Fruit fly (Drosophila melanogaster) whole organism, embryonic: Measurements from ENCODE around the gene GluClalpha.

Source experiments
- Bgb ChIP-seq: fragments of 200-800 bp; sonication (Bioruptor generic); IDR thresholded peaks from 2 replicates; pipeline ENCODE4 v1.3.6; 2022; ENCODE audit warnings: missing biosample characterization, missing genetic modification characterization; ENCODE audit not compliant: partially characterized antibody
- Bteb2 ChIP-seq: fragments of 200-800 bp; sonication (Bioruptor generic); optimal IDR thresholded peaks from 2 replicates; lab custom pipeline; 2016; ENCODE audit warnings: missing biosample characterization, missing genetic modification characterization
- CG10267 ChIP-seq: fragments of 200-800 bp; sonication (Bioruptor generic); optimal IDR thresholded peaks from 2 replicates; lab custom pipeline; 2018; ENCODE audit warnings: missing biosample characterization, mild to moderate bottlenecking, missing genetic modification characterization, moderate library complexity
- CG10462 ChIP-seq: fragments of 200-800 bp; sonication (Bioruptor generic); optimal IDR thresholded peaks from 2 replicates; lab custom pipeline; 2016; ENCODE audit warnings: missing biosample characterization, missing genetic modification characterization
- CG11085 ChIP-seq: fragments of 200-800 bp; sonication (Bioruptor generic); IDR thresholded peaks from 2 replicates; pipeline ENCODE4 v1.3.6; 2022; ENCODE audit warnings: missing biosample characterization, missing genetic modification characterization
- CG12659 ChIP-seq: fragments of 200-800 bp; sonication (Bioruptor generic); optimal IDR thresholded peaks from 3 replicates; lab custom pipeline; 2017; ENCODE audit warnings: mild to moderate bottlenecking, missing biosample characterization, missing genetic modification reagents, missing genetic modification characterization
- CG13624 ChIP-seq: fragments of 200-800 bp; sonication (Bioruptor generic); optimal IDR thresholded peaks from 2 replicates; lab custom pipeline; 2016; ENCODE audit warnings: missing biosample characterization, missing genetic modification characterization
- CG14050 ChIP-seq: fragments of 200-800 bp; sonication (Bioruptor generic); IDR thresholded peaks from 3 replicates; pipeline ENCODE4 v1.3.6; 2022; ENCODE audit warnings: missing biosample characterization, missing genetic modification characterization
- CG15269 ChIP-seq: fragments of 200-800 bp; sonication (Bioruptor generic); optimal IDR thresholded peaks from 2 replicates; lab custom pipeline; 2018; ENCODE audit warnings: missing biosample characterization, mild to moderate bottlenecking, missing genetic modification characterization, moderate library complexity
- CG15479 ChIP-seq: fragments of 200-800 bp; sonication (Bioruptor generic); optimal IDR thresholded peaks from 3 replicates; lab custom pipeline; 2019; ENCODE audit warnings: missing biosample characterization, mild to moderate bottlenecking, missing genetic modification characterization, moderate library complexity
- CG17186 ChIP-seq: fragments of 200-800 bp; sonication (Bioruptor generic); optimal IDR thresholded peaks from 3 replicates; lab custom pipeline; 2017; ENCODE audit warnings: missing biosample characterization, missing genetic modification reagents, missing genetic modification characterization
- CG1832 ChIP-seq: fragments of 200-800 bp; sonication (Bioruptor generic); optimal IDR thresholded peaks from 2 replicates; lab custom pipeline; 2017; ENCODE audit warnings: missing biosample characterization, mild to moderate bottlenecking, missing genetic modification characterization, inconsistent platforms
- CG2116 ChIP-seq: fragments of 200-800 bp; sonication (Bioruptor generic); optimal IDR thresholded peaks from 3 replicates; lab custom pipeline; 2018; ENCODE audit warnings: missing biosample characterization, mild to moderate bottlenecking, missing genetic modification characterization
- CG30403 ChIP-seq: fragments of 200-800 bp; sonication (Bioruptor generic); optimal IDR thresholded peaks from 3 replicates; lab custom pipeline; 2016; ENCODE audit warnings: missing biosample characterization, missing genetic modification characterization
- CG31365 ChIP-seq: fragments of 200-800 bp; sonication (Bioruptor generic); optimal IDR thresholded peaks from 2 replicates; lab custom pipeline; 2018; ENCODE audit warnings: missing biosample characterization, mild to moderate bottlenecking, missing genetic modification characterization
- CG34224 ChIP-seq: fragments of 200-800 bp; sonication (Bioruptor generic); IDR thresholded peaks from 3 replicates; pipeline ENCODE4 v1.3.6; 2022; ENCODE audit warnings: missing biosample characterization, missing genetic modification characterization; ENCODE audit not compliant: partially characterized antibody
- CG7839 ChIP-seq: fragments of 200-800 bp; sonication (Bioruptor generic); optimal IDR thresholded peaks from 3 replicates; lab custom pipeline; 2018; ENCODE audit warnings: missing biosample characterization, mild to moderate bottlenecking, missing genetic modification characterization, moderate library complexity
- CG7987 ChIP-seq: fragments of 200-800 bp; sonication (Bioruptor generic); optimal IDR thresholded peaks from 2 replicates; lab custom pipeline; 2018; ENCODE audit warnings: missing biosample characterization, mild to moderate bottlenecking, missing genetic modification characterization, moderate library complexity
- CG9437 ChIP-seq: fragments of 200-800 bp; sonication (Bioruptor generic); optimal IDR thresholded peaks from 2 replicates; lab custom pipeline; 2018; ENCODE audit warnings: missing biosample characterization, mild to moderate bottlenecking, missing genetic modification characterization
- CG9817 ChIP-seq: fragments of 200-800 bp; sonication (Bioruptor generic); optimal IDR thresholded peaks from 2 replicates; lab custom pipeline; 2018; ENCODE audit warnings: missing biosample characterization, mild to moderate bottlenecking, missing genetic modification characterization, moderate library complexity
- Dbx ChIP-seq: fragments of 200-800 bp; sonication (Bioruptor generic); IDR thresholded peaks from 3 replicates; pipeline ENCODE4 v1.3.6; 2022; ENCODE audit warnings: missing biosample characterization, missing genetic modification characterization
- Deaf1 ChIP-seq: fragments of 200-800 bp; optimal IDR thresholded peaks from 3 replicates; lab custom pipeline; 2019; ENCODE audit warnings: missing biosample characterization, mild to moderate bottlenecking, missing genetic modification characterization, moderate library complexity
- Dll ChIP-seq: fragments of 200-800 bp; sonication (Bioruptor generic); IDR thresholded peaks from 4 replicates; pipeline ENCODE4 v1.3.6; 2022; ENCODE audit warnings: missing biosample characterization, missing genetic modification characterization; ENCODE audit not compliant: partially characterized antibody
- E2f1 ChIP-seq: fragments of 200-800 bp; sonication (Bioruptor generic); IDR thresholded peaks from 2 replicates; pipeline ENCODE4 v1.3.6; 2022; ENCODE audit warnings: missing biosample characterization, missing genetic modification characterization
- Hand ChIP-seq: fragments of 200-800 bp; sonication (Bioruptor generic); optimal IDR thresholded peaks from 2 replicates; lab custom pipeline; 2017; ENCODE audit warnings: mild to moderate bottlenecking, missing biosample characterization, missing genetic modification reagents, missing genetic modification characterization
- Hr39 ChIP-seq: fragments of >200 bp; optimal IDR thresholded peaks from 2 replicates; lab custom pipeline; 2017
- Kr ChIP-seq: fragments of 200-800 bp; sonication (Bioruptor generic); optimal IDR thresholded peaks from 2 replicates; lab custom pipeline; 2017; ENCODE audit warnings: missing biosample characterization, mild to moderate bottlenecking, missing genetic modification characterization
- MESR4 ChIP-seq: fragments of 200-800 bp; sonication (Bioruptor generic); optimal IDR thresholded peaks from 2 replicates; lab custom pipeline; 2018; ENCODE audit warnings: missing biosample characterization, mild to moderate bottlenecking, missing genetic modification characterization, moderate library complexity
- NK7.1 ChIP-seq: fragments of 200-800 bp; sonication (Bioruptor generic); optimal IDR thresholded peaks from 3 replicates; lab custom pipeline; 2016; ENCODE audit warnings: missing biosample characterization, missing genetic modification characterization
- Oaz ChIP-seq: fragments of 200-800 bp; sonication (Bioruptor generic); IDR thresholded peaks from 2 replicates; pipeline ENCODE4 v1.3.6; 2022; ENCODE audit warnings: missing biosample characterization, missing genetic modification characterization
- Rx ChIP-seq: fragments of 200-800 bp; sonication (Bioruptor generic); IDR thresholded peaks from 2 replicates; pipeline ENCODE4 v1.3.6; 2022; ENCODE audit warnings: missing biosample characterization, missing genetic modification characterization
- aop ChIP-seq: fragments of 200-800 bp; sonication (Bioruptor generic); IDR thresholded peaks from 2 replicates; pipeline ENCODE4 v1.3.6; 2022; ENCODE audit warnings: missing biosample characterization, missing genetic modification characterization
- ase ChIP-seq: fragments of 200-800 bp; sonication (Bioruptor generic); IDR thresholded peaks from 3 replicates; pipeline ENCODE4 v1.3.6; 2022; ENCODE audit warnings: missing biosample characterization, missing genetic modification characterization
- crp ChIP-seq, 2 experiments: fragments of 200-800 bp; sonication (Bioruptor generic); optimal IDR thresholded peaks; 2 replicates in 1 of 2; 3 replicates in 1 of 2; lab custom pipeline; 2017; ENCODE audit warnings: missing biosample characterization in 2 of 2, missing genetic modification characterization in 2 of 2, mild to moderate bottlenecking in 1 of 2, moderate library complexity in 1 of 2
- disco-r ChIP-seq: fragments of 200-800 bp; sonication (Bioruptor generic); optimal IDR thresholded peaks from 2 replicates; lab custom pipeline; 2016; ENCODE audit warnings: missing biosample characterization, missing genetic modification characterization
- en ChIP-seq: fragments of 200-800 bp; sonication (Bioruptor generic); optimal IDR thresholded peaks from 2 replicates; lab custom pipeline; 2016; ENCODE audit warnings: missing biosample characterization, missing genetic modification characterization
- eve ChIP-seq, 2 experiments: fragments of >200 bp; optimal IDR thresholded peaks; 2 replicates each; lab custom pipeline; 2017; ENCODE audit warnings: missing biosample characterization in 2 of 2, missing genetic modification characterization in 2 of 2
- gt ChIP-seq: fragments of 200-800 bp; sonication (Bioruptor generic); IDR thresholded peaks from 2 replicates; pipeline ENCODE4 v1.3.6; 2022; ENCODE audit warnings: missing biosample characterization, missing genetic modification characterization
- lab ChIP-seq: fragments of 200-800 bp; sonication (Bioruptor generic); optimal IDR thresholded peaks from 3 replicates; lab custom pipeline; 2017; ENCODE audit warnings: missing biosample characterization, missing genetic modification characterization, mild to moderate bottlenecking, moderate library complexity, missing genetic modification reagents
- lola ChIP-seq, 3 experiments: fragments of >200 bp in 2 of 3; fragments of 200-800 bp in 1 of 3; sonication (Bioruptor generic) in 1 of 3; optimal IDR thresholded peaks; 2 replicates each; lab custom pipeline; 2017 to 2019; ENCODE audit warnings: missing biosample characterization in 3 of 3, missing genetic modification characterization in 3 of 3, mild to moderate bottlenecking in 1 of 3, moderate library complexity in 1 of 3
- nau ChIP-seq: fragments of 200-800 bp; sonication (Bioruptor generic); optimal IDR thresholded peaks from 3 replicates; lab custom pipeline; 2017; ENCODE audit warnings: missing biosample characterization, mild to moderate bottlenecking, missing genetic modification characterization, missing genetic modification reagents
- nom ChIP-seq: fragments of 200-800 bp; sonication (Bioruptor generic); optimal IDR thresholded peaks from 2 replicates; lab custom pipeline; 2017; ENCODE audit warnings: missing biosample characterization, missing genetic modification characterization, mild to moderate bottlenecking, moderate library complexity, missing genetic modification reagents
- ranshi ChIP-seq: fragments of 200-800 bp; sonication (Bioruptor generic); IDR thresholded peaks from 2 replicates; pipeline ENCODE4 v1.3.6; 2022; ENCODE audit warnings: missing biosample characterization, missing genetic modification characterization
- sc ChIP-seq, 3 experiments: fragments of >200 bp in 2 of 3; fragments of 200-800 bp in 1 of 3; sonication (Bioruptor generic) in 1 of 3; optimal IDR thresholded peaks; 2 replicates in 2 of 3; 3 replicates in 1 of 3; lab custom pipeline; 2017; ENCODE audit warnings: mild to moderate bottlenecking in 1 of 3, missing biosample characterization in 1 of 3, missing genetic modification characterization in 1 of 3, missing genetic modification reagents in 1 of 3
- schlank ChIP-seq: fragments of 200-800 bp; sonication (Bioruptor generic); optimal IDR thresholded peaks from 2 replicates; lab custom pipeline; 2018; ENCODE audit warnings: missing biosample characterization, mild to moderate bottlenecking, missing genetic modification characterization
- scrt ChIP-seq: fragments of 200-800 bp; sonication (Bioruptor generic); optimal IDR thresholded peaks from 2 replicates; lab custom pipeline; 2018; ENCODE audit warnings: missing biosample characterization, mild to moderate bottlenecking, missing genetic modification characterization, moderate library complexity
- sens-2 ChIP-seq: fragments of 200-800 bp; sonication (Bioruptor generic); IDR thresholded peaks from 2 replicates; pipeline ENCODE4 v1.3.6; 2022; ENCODE audit warnings: missing biosample characterization, missing genetic modification characterization
- slbo ChIP-seq: fragments of 200-800 bp; sonication (Bioruptor generic); IDR thresholded peaks from 2 replicates; pipeline ENCODE4 v1.3.6; 2022; ENCODE audit warnings: missing biosample characterization, missing genetic modification characterization
- so ChIP-seq: fragments of 200-800 bp; sonication (Bioruptor generic); IDR thresholded peaks from 3 replicates; pipeline ENCODE4 v1.3.6; 2022; ENCODE audit warnings: missing biosample characterization, missing genetic modification characterization
- vvl ChIP-seq: fragments of 200-800 bp; sonication (Bioruptor generic); IDR thresholded peaks from 2 replicates; pipeline ENCODE4 v1.3.6; 2022; ENCODE audit warnings: missing biosample characterization, missing genetic modification characterization
- wdn ChIP-seq: fragments of 200-800 bp; sonication (Bioruptor generic); IDR thresholded peaks from 2 replicates; pipeline ENCODE4 v1.3.6; 2022; ENCODE audit warnings: missing biosample characterization, missing genetic modification characterization

GluClalpha gene

DNA sequence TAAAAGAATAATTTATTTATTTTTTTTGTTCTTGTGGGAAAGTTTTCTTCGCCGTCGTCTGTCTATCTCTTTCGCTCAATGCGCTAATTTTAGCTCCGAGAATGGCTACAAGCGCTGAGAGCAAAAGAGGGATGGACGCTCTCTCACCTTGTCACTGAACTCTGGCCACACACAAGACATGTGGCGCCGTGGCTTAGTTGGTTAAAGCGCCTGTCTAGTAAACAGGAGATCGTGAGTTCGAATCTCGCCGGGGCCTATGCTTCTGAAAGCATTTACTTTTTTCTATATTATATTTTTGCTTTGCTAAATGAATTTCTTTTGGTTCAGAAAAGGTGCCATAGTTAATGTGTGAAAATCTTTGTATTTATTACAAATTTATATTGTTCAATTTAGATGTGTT lies 72.0 kb downstream of the GluClalpha start (continued):
- TF ChIP-seq schlank: no peak
- peak; percentile 13 for TF ChIP-seq CG1832 (GFP tag; lab: Kevin White, UChicago)
- no peak for TF ChIP-seq ranshi
- no peak for TF ChIP-seq CG30403 (GFP tag; lab: Kevin White, UChicago)
- TF ChIP-seq Kr (GFP tag; lab: Kevin White, UChicago): no peak
- TF ChIP-seq CG14050 (GFP tag; lab: Robert Waterston, UW): no peak
- TF ChIP-seq Rx (GFP tag; lab: Robert Waterston, UW): no peak
- no peak for TF ChIP-seq gt
- no peak for TF ChIP-seq CG17186 (GFP tag; lab: Kevin White, UChicago)
- no peak for TF ChIP-seq CG13624 (GFP tag; lab: Kevin White, UChicago)
- TF ChIP-seq vvl (GFP tag; lab: Robert Waterston, UW): peak; percentile 23; the same call in 1 of the 2 replicates
- no peak for TF ChIP-seq CG10267 (tag; lab: Kevin White, UChicago)
- TF ChIP-seq Hr39 (lab: Kevin White, UChicago): no peak
- TF ChIP-seq slbo: no peak
- no peak for TF ChIP-seq sc (optimal IDR thresholded peaks at IDR 0.05; lab: Kevin White, UChicago)
- no peak for TF ChIP-seq sc (GFP tag; optimal IDR thresholded peaks at IDR 0.05; lab: Kevin White, UChicago)
- no peak for TF ChIP-seq CG10462 (GFP tag; lab: Kevin White, UChicago)
- no peak for TF ChIP-seq CG7987
- TF ChIP-seq en (GFP tag; lab: Kevin White, UChicago): no peak
- no peak for TF ChIP-seq lola (GFP tag; optimal IDR thresholded peaks at IDR 0.05; lab: Kevin White, UChicago)
- TF ChIP-seq CG2116 (GFP tag; lab: Kevin White, UChicago): no peak
- TF ChIP-seq CG9817 (tag; lab: Kevin White, UChicago): no peak
- TF ChIP-seq Deaf1 (tag; lab: Kevin White, UChicago): no peak
- no peak for TF ChIP-seq CG15269
- no peak for TF ChIP-seq nau
- TF ChIP-seq so: peak; percentile 57; the same call in 1 of the 3 replicates
- TF ChIP-seq ase (GFP tag; lab: Robert Waterston, UW): no peak
- no peak for TF ChIP-seq CG9437
- TF ChIP-seq CG31365 (tag; lab: Kevin White, UChicago): no peak
- TF ChIP-seq wdn (GFP tag; lab: Robert Waterston, UW): no peak
- no peak for TF ChIP-seq sens-2
- no peak for TF ChIP-seq disco-r (GFP tag; lab: Kevin White, UChicago)
- TF ChIP-seq Dll (GFP tag; lab: Robert Waterston, UW): 0 out of 4 replicates have a peak, but pooled peaks have one; percentile 32
- no peak for TF ChIP-seq lab (GFP tag; lab: Kevin White, UChicago)
- no peak for TF ChIP-seq E2f1
- TF ChIP-seq CG7839 (tag; lab: Kevin White, UChicago): no peak
- TF ChIP-seq MESR4 (GFP tag; lab: Kevin White, UChicago): no peak
- no peak for TF ChIP-seq aop
- no peak for TF ChIP-seq NK7.1 (GFP tag; lab: Kevin White, UChicago)
- TF ChIP-seq Oaz (GFP tag; lab: Robert Waterston, UW): no peak
- TF ChIP-seq Bgb: peak; percentile 84
- no peak for TF ChIP-seq CG12659
- peak; percentile 73; the same call in 2 of the 3 replicates for TF ChIP-seq CG34224
- no peak for TF ChIP-seq nom (GFP tag; lab: Kevin White, UChicago)
- no peak for TF ChIP-seq crp (GFP tag; optimal IDR thresholded peaks at IDR 0.05; lab: Kevin White, UChicago)
- TF ChIP-seq Bteb2: no peak
- TF ChIP-seq CG15479 (GFP tag; lab: Kevin White, UChicago): no peak
- TF ChIP-seq Hand (GFP tag; lab: Kevin White, UChicago): no peak
- no peak for TF ChIP-seq eve (GFP tag; optimal IDR thresholded peaks at IDR 0.05; lab: Kevin White, UChicago)
- no peak for TF ChIP-seq CG11085
- no peak for TF ChIP-seq Dbx (GFP tag; lab: Robert Waterston, UW)
- no peak for TF ChIP-seq scrt
